Worm (Caenorhabditis elegans): ENCODE results near the gene R02C2.7.

Gene R02C2.7

ce11 chrV:203855-204432 lies 38.5 kb downstream of the R02C2.7 start, which contains the start of gene lec-12 (continued):
- no peak for TF ChIP-seq ama-1 (optimal IDR thresholded peaks at IDR 0.05)
- TF ChIP-seq ama-1 (GFP tag; optimal IDR thresholded peaks at IDR 0.05) = no peak
- TF ChIP-seq attf-6 (GFP tag; IDR thresholded peaks at IDR 0.05) = no peak
- TF ChIP-seq B0261.1 (tag; optimal IDR thresholded peaks at IDR 0.05) = no peak
- no peak for TF ChIP-seq rcor-1 (GFP tag; IDR thresholded peaks at IDR 0.05)
- 0 out of 2 replicates have a peak, but pooled peaks have one; percentile 16 for TF ChIP-seq zfh-2 (GFP tag; conservative IDR thresholded peaks at IDR 0.05)
- peak; percentile 56 for TF ChIP-seq nhr-80 (tag; optimal IDR thresholded peaks at IDR 0.05)
- TF ChIP-seq chd-7 (tag; optimal IDR thresholded peaks at IDR 0.05) = no peak
- no peak for TF ChIP-seq ceh-91 (GFP tag; IDR thresholded peaks at IDR 0.05)
- no peak for TF ChIP-seq rec-8 (tag; optimal IDR thresholded peaks at IDR 0.05)
- TF ChIP-seq nhr-179 (tag; optimal IDR thresholded peaks at IDR 0.05) = no peak

DNA sequence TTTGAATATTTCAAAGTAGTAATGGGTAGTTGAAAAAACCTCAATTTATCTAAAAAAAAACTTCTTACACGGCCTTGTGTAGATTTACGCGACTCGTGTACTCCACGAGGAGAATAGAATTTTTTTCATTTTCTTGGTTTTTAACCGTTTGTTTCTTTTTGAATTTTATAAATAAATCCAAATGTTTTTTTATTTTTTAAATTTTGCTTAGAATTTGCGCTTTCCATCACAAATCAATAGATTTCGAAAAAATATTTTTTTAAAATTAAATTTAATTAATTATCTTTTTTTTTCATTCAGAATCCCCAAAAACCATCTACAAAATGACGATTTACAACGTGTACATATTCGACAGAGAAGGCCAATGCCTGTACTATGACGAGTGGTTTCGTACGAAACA lies 41.1 kb downstream of the R02C2.7 start, which contains the start of gene trpp-1:
TSS of gene trpp-1 (plus strand) at position 301 of the 400 bp plus-strand sequence.
- no peak for TF ChIP-seq lsy-27 (tag; optimal IDR thresholded peaks at IDR 0.05; ENCODE audit: borderline replicate concordance, insufficient read depth)
- TF ChIP-seq ztf-3 (GFP tag; optimal IDR thresholded peaks at IDR 0.05) = no peak
- no peak for TF ChIP-seq somi-1 (GFP tag; optimal IDR thresholded peaks at IDR 0.05)
- no peak for TF ChIP-seq ZK185.1 (tag; optimal IDR thresholded peaks at IDR 0.05; ENCODE audit: poor library complexity, severe bottlenecking)
- TF ChIP-seq F55B11.4 (tag; optimal IDR thresholded peaks at IDR 0.05; ENCODE audit: borderline replicate concordance, insufficient read depth) = no peak
- no peak for TF ChIP-seq rcor-1 (GFP tag; IDR thresholded peaks at IDR 0.05)
- TF ChIP-seq attf-5 (GFP tag; optimal IDR thresholded peaks at IDR 0.05) = no peak
- no peak for TF ChIP-seq ceh-58 (GFP tag; IDR thresholded peaks at IDR 0.05)
- TF ChIP-seq rpc-1 (optimal IDR thresholded peaks at IDR 0.05) = no peak
- no peak for TF ChIP-seq rpc-1 (tag; optimal IDR thresholded peaks at IDR 0.05)

DNA sequence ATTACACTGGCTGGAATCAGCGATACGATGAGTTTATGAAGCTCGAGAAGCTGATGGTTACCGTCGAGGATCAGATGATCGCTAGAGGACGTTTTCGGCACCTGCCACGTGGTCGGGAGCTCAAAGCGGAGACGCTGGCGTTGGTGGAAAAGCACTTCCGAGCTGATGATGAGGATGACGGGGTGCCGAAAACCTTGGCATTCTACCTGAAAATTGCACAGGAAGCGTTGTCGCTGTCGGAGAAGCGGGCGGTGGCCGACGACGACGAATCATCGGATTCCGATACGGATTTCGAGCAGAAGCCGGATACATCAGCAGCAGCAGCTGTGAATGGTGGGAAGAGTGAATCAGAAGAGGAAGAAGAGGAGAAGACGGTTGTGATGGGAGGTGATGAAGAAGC lies 47.7 kb downstream of the R02C2.7 start:
- peak; percentile 47; the same call in 1 of the 2 replicates for TF ChIP-seq egrh-3 (GFP tag; IDR thresholded peaks at IDR 0.05)
- TF ChIP-seq C17E4.6 (GFP tag; IDR thresholded peaks at IDR 0.05) = no peak
- 0 out of 2 replicates have a peak, but pooled peaks have one; percentile 20 for TF ChIP-seq F37B4.10 (GFP tag; IDR thresholded peaks at IDR 0.05)
- no peak for TF ChIP-seq Y53F4B.3 (GFP tag; IDR thresholded peaks at IDR 0.05)
- TF ChIP-seq nhr-27 (tag; optimal IDR thresholded peaks at IDR 0.05) = no peak
- TF ChIP-seq lin-40 (tag; optimal IDR thresholded peaks at IDR 0.05) = no peak
- peak; percentile 85 for TF ChIP-seq zfh-2 (GFP tag; conservative IDR thresholded peaks at IDR 0.05)
- no peak for TF ChIP-seq lin-26 (GFP tag; IDR thresholded peaks at IDR 0.05)
- no peak for TF ChIP-seq him-1 (tag; optimal IDR thresholded peaks at IDR 0.05)

Data from whole organism, young adult.